Worm (Caenorhabditis elegans) whole organism, L3 larva: ENCODE results near the gene spat-1.

ENCODE experiments used
- R02D3.7 ChIP-seq: fragments of 150-350 bp; optimal IDR thresholded peaks from 2 replicates; lab custom pipeline; 2014; ENCODE audit warnings: missing biosample characterization, missing genetic modification characterization
- ZK546.5 ChIP-seq: sonication (generic microtip); optimal IDR thresholded peaks from 2 replicates; lab custom pipeline; 2017; ENCODE audit warnings: missing biosample characterization, missing genetic modification characterization
- aly-2 ChIP-seq: fragments of 150-350 bp; optimal IDR thresholded peaks from 2 replicates; lab custom pipeline; 2014; ENCODE audit warnings: missing biosample characterization, missing genetic modification characterization
- ama-1 ChIP-seq: fragments of 150-350 bp; optimal IDR thresholded peaks from 2 replicates; lab custom pipeline; 2018
- ceh-16 ChIP-seq: sonication (generic microtip); optimal IDR thresholded peaks from 2 replicates; lab custom pipeline; 2017; ENCODE audit warnings: missing biosample characterization, missing genetic modification characterization
- ceh-28 ChIP-seq: fragments of 150-350 bp; optimal IDR thresholded peaks from 2 replicates; lab custom pipeline; 2014; ENCODE audit warnings: missing biosample characterization, missing genetic modification reagents, missing genetic modification characterization
- ceh-82 ChIP-seq: fragments of 150-350 bp; optimal IDR thresholded peaks from 2 replicates; lab custom pipeline; 2014; ENCODE audit warnings: missing biosample characterization, missing genetic modification characterization
- ceh-9 ChIP-seq: sonication (generic microtip); optimal IDR thresholded peaks from 2 replicates; lab custom pipeline; 2018; ENCODE audit warnings: missing biosample characterization, missing genetic modification characterization
- daf-12 ChIP-seq: fragments of 150-350 bp; optimal IDR thresholded peaks from 2 replicates; lab custom pipeline; 2014; ENCODE audit warnings: missing biosample characterization, missing genetic modification reagents, missing genetic modification characterization
- egl-27 ChIP-seq: sonication (generic microtip); optimal IDR thresholded peaks from 4 replicates; lab custom pipeline; 2017; ENCODE audit warnings: missing biosample characterization, missing genetic modification reagents, missing genetic modification characterization
- egl-5 ChIP-seq: fragments of 150-350 bp; optimal IDR thresholded peaks from 2 replicates; lab custom pipeline; 2017; ENCODE audit warnings: missing biosample characterization, missing genetic modification reagents, missing genetic modification characterization, inconsistent platforms
- elt-1 ChIP-seq: fragments of 150-350 bp; optimal IDR thresholded peaks from 2 replicates; lab custom pipeline; 2014; ENCODE audit warnings: missing biosample characterization, missing genetic modification characterization
- elt-2 ChIP-seq: sonication (generic microtip); optimal IDR thresholded peaks from 2 replicates; lab custom pipeline; 2016; ENCODE audit warnings: missing genetic modification reagents, mild to moderate bottlenecking, missing genetic modification characterization, missing compliant biosample characterization
- elt-3 ChIP-seq, 3 experiments: fragments of 150-350 bp in 1 of 3; sonication (generic microtip) in 2 of 3; optimal IDR thresholded peaks; 2 replicates in 2 of 3; 4 replicates in 1 of 3; lab custom pipeline; 2014 to 2017; ENCODE audit warnings: missing biosample characterization in 3 of 3, missing genetic modification characterization in 3 of 3
- eor-1 ChIP-seq, 2 experiments: fragments of 150-350 bp; optimal IDR thresholded peaks; 2 replicates each; lab custom pipeline; 2014 to 2018; ENCODE audit warnings: missing biosample characterization in 2 of 2, missing genetic modification characterization in 2 of 2
- fkh-10 ChIP-seq: sonication (generic microtip); optimal IDR thresholded peaks from 2 replicates; lab custom pipeline; 2017; ENCODE audit warnings: missing biosample characterization, missing genetic modification reagents, missing genetic modification characterization
- fkh-2 ChIP-seq: fragments of 150-350 bp; optimal IDR thresholded peaks from 2 replicates; lab custom pipeline; 2014; ENCODE audit warnings: missing biosample characterization, missing genetic modification reagents, missing genetic modification characterization
- fos-1 ChIP-seq: fragments of 150-350 bp; optimal IDR thresholded peaks from 2 replicates; lab custom pipeline; 2014; ENCODE audit warnings: missing biosample characterization, missing genetic modification characterization
- jun-1 ChIP-seq: fragments of 150-350 bp; optimal IDR thresholded peaks from 2 replicates; lab custom pipeline; 2014; ENCODE audit warnings: missing biosample characterization, missing genetic modification reagents, missing genetic modification characterization
- lin-39 ChIP-seq: fragments of 150-350 bp; optimal IDR thresholded peaks from 2 replicates; lab custom pipeline; 2018; ENCODE audit warnings: missing biosample characterization, missing genetic modification reagents, missing genetic modification characterization
- nfya-1 ChIP-seq: sonication (generic microtip); optimal IDR thresholded peaks from 2 replicates; lab custom pipeline; 2017; ENCODE audit warnings: missing genetic modification characterization, mild to moderate bottlenecking, missing compliant biosample characterization, antibody characterized with exemption, moderate library complexity; ENCODE audit not compliant: insufficient read depth
- nhr-11 ChIP-seq: fragments of 150-350 bp; optimal IDR thresholded peaks from 2 replicates; lab custom pipeline; 2014; ENCODE audit warnings: missing biosample characterization, missing genetic modification characterization
- nhr-12 ChIP-seq: fragments of 150-350 bp; optimal IDR thresholded peaks from 2 replicates; lab custom pipeline; 2014; ENCODE audit warnings: missing biosample characterization, missing genetic modification characterization
- nhr-23 ChIP-seq: fragments of 150-350 bp; optimal IDR thresholded peaks from 2 replicates; lab custom pipeline; 2014; ENCODE audit warnings: missing biosample characterization, missing genetic modification reagents, missing genetic modification characterization
- nhr-237 ChIP-seq: fragments of 150-350 bp; optimal IDR thresholded peaks from 2 replicates; lab custom pipeline; 2014; ENCODE audit warnings: missing biosample characterization, missing genetic modification characterization
- nhr-43 ChIP-seq: sonication (generic microtip); optimal IDR thresholded peaks from 2 replicates; lab custom pipeline; 2016; ENCODE audit warnings: mild to moderate bottlenecking, missing genetic modification characterization, missing compliant biosample characterization; ENCODE audit not compliant: poor library complexity, severe bottlenecking
- nhr-67 ChIP-seq: fragments of 150-350 bp; optimal IDR thresholded peaks from 2 replicates; lab custom pipeline; 2014; ENCODE audit warnings: missing biosample characterization, missing genetic modification characterization
- nhr-76 ChIP-seq: fragments of 150-350 bp; sonication (generic microtip); optimal IDR thresholded peaks from 5 replicates; lab custom pipeline; 2014; ENCODE audit warnings: missing biosample characterization, missing genetic modification characterization
- pha-4 ChIP-seq: fragments of 150-350 bp; optimal IDR thresholded peaks from 2 replicates; lab custom pipeline; 2014; ENCODE audit warnings: missing biosample characterization, missing genetic modification reagents, missing genetic modification characterization
- pqm-1 ChIP-seq: fragments of 150-350 bp; optimal IDR thresholded peaks from 2 replicates; lab custom pipeline; 2017; ENCODE audit warnings: missing biosample characterization, missing genetic modification characterization, inconsistent platforms
- sea-2 ChIP-seq: fragments of 150-350 bp; sonication (generic microtip); optimal IDR thresholded peaks from 4 replicates; lab custom pipeline; 2014; ENCODE audit warnings: missing biosample characterization, missing genetic modification reagents, missing genetic modification characterization
- skn-1 ChIP-seq: fragments of 150-350 bp; optimal IDR thresholded peaks from 2 replicates; lab custom pipeline; 2014; ENCODE audit warnings: missing biosample characterization, missing genetic modification characterization
- snpc-4 ChIP-seq: fragments of 150-350 bp; optimal IDR thresholded peaks from 2 replicates; lab custom pipeline; 2014; ENCODE audit warnings: missing biosample characterization, missing genetic modification characterization
- unc-39 ChIP-seq: sonication (generic microtip); optimal IDR thresholded peaks from 4 replicates; lab custom pipeline; 2017; ENCODE audit warnings: missing biosample characterization, missing genetic modification characterization
- zag-1 ChIP-seq: fragments of 150-350 bp; optimal IDR thresholded peaks from 2 replicates; lab custom pipeline; 2014; ENCODE audit warnings: missing biosample characterization, missing genetic modification characterization
- ztf-11 ChIP-seq: fragments of 150-350 bp; optimal IDR thresholded peaks from 2 replicates; lab custom pipeline; 2014; ENCODE audit warnings: missing biosample characterization, missing genetic modification characterization
- ztf-4 ChIP-seq: fragments of 150-350 bp; optimal IDR thresholded peaks from 2 replicates; lab custom pipeline; 2014; ENCODE audit warnings: missing biosample characterization, missing genetic modification characterization

The spat-1 gene

DNA sequence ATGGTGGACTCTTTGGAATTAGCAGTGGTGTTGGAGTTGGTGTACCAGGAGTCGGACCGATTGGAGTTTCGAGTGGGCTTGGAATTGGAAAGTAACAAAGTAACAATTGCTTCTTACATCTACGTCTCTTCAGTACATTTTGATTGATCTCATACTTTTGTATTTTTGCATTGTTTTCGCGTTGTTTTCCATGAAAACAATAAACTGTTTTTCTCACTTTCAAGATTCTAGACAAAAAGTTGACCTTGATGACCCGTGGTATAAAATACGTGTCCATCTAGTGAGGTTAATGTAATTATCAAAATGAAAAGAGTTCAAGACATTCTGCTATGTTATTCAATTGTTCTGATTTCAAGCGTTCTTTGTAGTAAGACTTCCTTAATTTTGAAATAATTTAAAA lies 27.1 kb upstream of the spat-1 start, which contains the start of gene K10H10.5:
Gene K10H10.5 (plus strand): TSS at position 301 of the 400 bp plus-strand sequence.
- TF ChIP-seq daf-12 (tag; lab: Kevin White, UChicago): no peak
- TF ChIP-seq nhr-12 (tag; lab: Kevin White, UChicago): no peak
- no peak for TF ChIP-seq nhr-23 (tag; lab: Kevin White, UChicago)

DNA sequence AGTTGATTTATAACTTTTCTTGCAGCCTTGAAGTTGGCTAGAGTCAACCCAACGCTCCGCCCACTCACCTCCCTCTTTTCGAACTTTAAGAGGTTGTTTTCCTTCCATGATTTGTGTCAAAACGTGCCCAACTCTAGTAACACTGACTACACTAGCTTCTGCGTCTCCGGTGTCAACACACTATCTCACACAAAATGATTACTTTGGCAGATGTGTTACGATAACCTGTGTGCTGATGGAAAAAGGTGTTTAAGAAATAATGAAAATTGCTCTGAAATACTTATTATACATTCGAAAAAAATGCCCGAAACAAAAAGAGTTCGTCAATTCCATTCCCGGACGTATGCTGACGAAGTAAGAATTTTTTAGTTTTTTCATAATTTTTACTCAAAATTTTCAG lies 25.6 kb upstream of the spat-1 start, which contains the start of gene K10H10.6:
Gene K10H10.6 (plus strand): TSS at position 301 of the 400 bp plus-strand sequence.
- TF ChIP-seq nhr-11 (tag; lab: Kevin White, UChicago) (no peak), lin-39 (tag; lab: Kevin White, UChicago) (no peak), unc-39 (no peak), nhr-12 (tag; lab: Kevin White, UChicago) (no peak), pha-4 (tag; lab: Kevin White, UChicago) (no peak), ceh-16 (tag; lab: Kevin White, UChicago) (no peak), nhr-23 (tag; lab: Kevin White, UChicago) (no peak), ZK546.5 (tag; lab: Kevin White, UChicago) (no peak), ztf-11 (no peak), ztf-4 (tag; lab: Kevin White, UChicago) (no peak), skn-1 (tag; lab: Kevin White, UChicago) (no peak), pqm-1 (tag; lab: Kevin White, UChicago) (no peak), nfya-1 (tag; lab: Kevin White, UChicago) (no peak), ceh-9 (tag; lab: Kevin White, UChicago) (no peak), jun-1 (tag; lab: Kevin White, UChicago) (no peak), eor-1 (tag; optimal IDR thresholded peaks at IDR 0.05; lab: Kevin White, UChicago) (no peak)

DNA sequence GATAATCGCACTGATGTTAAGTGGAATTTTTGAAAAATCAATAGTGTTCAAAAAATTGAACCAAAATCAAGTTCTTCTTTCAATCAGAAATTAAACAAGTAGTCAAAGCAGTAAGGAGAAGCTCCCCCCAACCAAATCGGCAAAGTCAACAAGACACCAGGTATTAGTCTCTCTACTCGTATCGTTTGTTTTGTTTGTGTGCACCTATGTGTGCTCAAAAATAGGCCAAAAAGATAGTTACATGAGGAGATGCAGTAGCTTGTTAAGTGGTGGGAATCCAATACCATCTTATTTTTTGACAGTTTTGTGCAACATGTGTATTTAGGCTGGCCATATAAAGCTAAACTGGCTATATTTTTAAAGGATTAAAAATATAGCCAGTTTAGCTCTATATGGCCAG lies 22.3 kb upstream of the spat-1 start, which contains the start of gene K10H10.12:
Gene K10H10.12 (minus strand): TSS at position 101 of the 400 bp plus-strand sequence.
- TF ChIP-seq pha-4 (tag; lab: Kevin White, UChicago) (peak; percentile 41), nhr-237 (tag; lab: Kevin White, UChicago) (no peak)

DNA sequence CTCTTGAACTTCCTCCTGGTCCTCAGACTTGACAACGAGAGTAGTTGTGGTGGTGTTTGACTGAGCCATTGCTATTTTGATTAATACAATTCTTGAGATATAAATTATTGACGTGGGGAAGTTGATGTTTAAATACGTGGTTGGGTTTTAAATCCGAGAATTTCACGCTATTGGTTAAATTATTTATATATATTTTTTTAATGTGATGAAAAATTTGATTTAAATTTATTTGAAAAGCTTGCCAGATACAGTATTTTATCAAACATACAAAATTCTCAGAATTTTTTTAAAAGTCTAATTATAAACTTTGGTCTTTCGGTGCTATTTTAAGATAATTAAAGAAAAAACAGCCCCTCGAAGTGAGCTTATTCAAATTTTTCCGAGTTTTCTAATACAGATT lies 21.0 kb upstream of the spat-1 start, which contains the start of the genes K10H10.7 and K10H10.10:
Gene K10H10.7 (minus strand): TSS at position 101 of the 400 bp plus-strand sequence.
Gene K10H10.10 (plus strand): TSS at position 204 of the 400 bp plus-strand sequence.
- no peak for TF ChIP-seq unc-39
- no peak for TF ChIP-seq fos-1
- no peak for TF ChIP-seq fkh-10 (GFP tag; lab: Kevin White, UChicago)
- no peak for TF ChIP-seq ztf-4 (tag; lab: Kevin White, UChicago)
- TF ChIP-seq nfya-1 (tag; lab: Kevin White, UChicago): no peak
- TF ChIP-seq nhr-12 (tag; lab: Kevin White, UChicago): no peak
- TF ChIP-seq snpc-4 (tag; lab: Kevin White, UChicago): no peak
- TF ChIP-seq nhr-76 (tag; lab: Kevin White, UChicago): no peak
- no peak for TF ChIP-seq ceh-82
- no peak for TF ChIP-seq R02D3.7 (tag; lab: Kevin White, UChicago)
- TF ChIP-seq ceh-9 (tag; lab: Kevin White, UChicago): no peak
- TF ChIP-seq aly-2: no peak
- TF ChIP-seq jun-1 (tag; lab: Kevin White, UChicago): no peak
- TF ChIP-seq nhr-23 (tag; lab: Kevin White, UChicago): no peak
- TF ChIP-seq ama-1: no peak
- TF ChIP-seq daf-12 (tag; lab: Kevin White, UChicago): no peak
- no peak for TF ChIP-seq ceh-16 (tag; lab: Kevin White, UChicago)
- TF ChIP-seq eor-1 (tag; optimal IDR thresholded peaks at IDR 0.05; lab: Kevin White, UChicago): no peak

- TF ChIP-seq elt-2 (tag; lab: Kevin White, UChicago) (peak; percentile 54), ceh-28 (tag; lab: Kevin White, UChicago) (no peak)
These were observed 18.4 kb upstream of the spat-1 start for ce11 chrII:14510162-14510561.

DNA sequence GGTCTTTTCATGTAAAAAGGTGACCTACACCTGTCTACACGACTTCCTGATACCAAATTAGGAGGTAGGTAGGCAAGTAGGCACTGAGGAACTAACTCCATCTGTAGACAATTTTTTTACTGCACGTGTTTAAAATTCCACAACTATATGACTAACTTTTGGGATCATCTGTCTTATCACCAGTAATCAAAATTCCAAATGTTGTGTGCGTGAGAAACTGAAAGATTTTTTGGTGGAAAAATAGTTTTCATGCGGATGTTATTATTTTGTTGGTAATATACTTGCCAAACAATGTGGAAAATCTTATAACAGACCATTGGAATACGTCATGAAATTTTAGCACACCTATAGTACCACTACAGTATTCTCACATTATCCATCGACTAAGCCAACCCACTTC lies 17.4 kb upstream of the spat-1 start, which contains the start of gene K10H10.13:
Gene K10H10.13 (minus strand): TSS at position 101 of the 400 bp plus-strand sequence.
- TF ChIP-seq nhr-67 (tag; lab: Kevin White, UChicago) (no peak), egl-5 (tag; lab: Kevin White, UChicago) (no peak), zag-1 (no peak), nhr-43 (tag; lab: Kevin White, UChicago) (no peak), R02D3.7 (tag; lab: Kevin White, UChicago) (no peak), jun-1 (tag; lab: Kevin White, UChicago) (no peak), elt-1 (no peak), elt-2 (tag; lab: Kevin White, UChicago) (no peak), nhr-11 (tag; lab: Kevin White, UChicago) (no peak), nhr-76 (tag; lab: Kevin White, UChicago) (no peak), ceh-16 (tag; lab: Kevin White, UChicago) (no peak), ztf-4 (tag; lab: Kevin White, UChicago) (no peak), egl-27 (no peak), sea-2 (GFP tag; lab: Kevin White, UChicago) (no peak), fos-1 (no peak), fkh-2 (no peak), elt-3 (tag; optimal IDR thresholded peaks at IDR 0.05; lab: Kevin White, UChicago) (no peak)
